Fruit fly (Drosophila melanogaster): ENCODE data around the gene CG13031.

CG13031 gene

DNA sequence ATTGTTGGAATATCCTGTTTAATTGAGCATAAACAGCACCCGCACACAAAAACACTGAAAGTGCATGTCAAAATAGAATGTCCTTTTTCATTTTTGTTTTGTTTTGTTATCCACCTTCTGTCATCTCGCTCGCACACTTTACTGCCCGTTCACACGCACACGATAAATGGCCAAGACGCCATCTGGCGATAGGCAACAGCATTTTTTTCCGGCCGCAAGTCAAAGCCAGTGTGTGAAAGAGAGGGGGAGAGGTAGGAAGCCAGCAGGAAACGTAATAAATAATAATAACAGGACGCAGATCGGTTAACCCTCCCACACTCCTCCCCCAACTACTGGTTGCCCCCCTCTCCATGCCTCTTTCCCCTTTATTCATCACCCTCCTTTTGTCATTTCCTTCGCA lies 45.2 kb downstream of the CG13031 start:
- no peak for TF ChIP-seq vri (GFP tag; optimal IDR thresholded peaks at IDR 0.05)
- TF ChIP-seq CG11762 (GFP tag; optimal IDR thresholded peaks at IDR 0.05; ENCODE audit: insufficient read depth): no peak
- TF ChIP-seq CG15336 (GFP tag; IDR thresholded peaks at IDR 0.05): 0 out of 2 replicates have a peak, but pooled peaks have one; percentile 7
- no peak for TF ChIP-seq Sox14 (GFP tag; optimal IDR thresholded peaks at IDR 0.05)
- peak; percentile 2 for TF ChIP-seq CG6276 (GFP tag; optimal IDR thresholded peaks at IDR 0.05)
- TF ChIP-seq salr (GFP tag; optimal IDR thresholded peaks at IDR 0.05): peak in 1 of 2 experiments; percentile 46
- no peak for TF ChIP-seq pdm3 (GFP tag; optimal IDR thresholded peaks at IDR 0.05)
- no peak for TF ChIP-seq CG3032 (tag; optimal IDR thresholded peaks at IDR 0.05)
- TF ChIP-seq Hr4 (GFP tag; optimal IDR thresholded peaks at IDR 0.05): no peak
- no peak for TF ChIP-seq CG4318 (GFP tag; optimal IDR thresholded peaks at IDR 0.05)
- TF ChIP-seq fd85E (GFP tag; optimal IDR thresholded peaks at IDR 0.05): no peak
- peak; percentile 58; the same call in 2 of the 3 replicates for TF ChIP-seq CG6163 (GFP tag; IDR thresholded peaks at IDR 0.05)
- no peak for TF ChIP-seq CG8632 (GFP tag; optimal IDR thresholded peaks at IDR 0.05)
- TF ChIP-seq cyc (GFP tag; optimal IDR thresholded peaks at IDR 0.05): no peak
- no peak for TF ChIP-seq Ets21C (GFP tag; optimal IDR thresholded peaks at IDR 0.05)
- TF ChIP-seq Lpt (GFP tag; optimal IDR thresholded peaks at IDR 0.05): no peak
- peak; percentile 64 for TF ChIP-seq Eip78C (GFP tag)
- no peak for TF ChIP-seq acj6 (GFP tag; optimal IDR thresholded peaks at IDR 0.05)
- TF ChIP-seq CG16779 (tag; optimal IDR thresholded peaks at IDR 0.05): no peak
- no peak for TF ChIP-seq achi (GFP tag; optimal IDR thresholded peaks at IDR 0.05)
- peak; percentile 23 for TF ChIP-seq CG6854 (GFP tag; optimal IDR thresholded peaks at IDR 0.05)
- TF ChIP-seq Sox102F (GFP tag; optimal IDR thresholded peaks at IDR 0.05): peak; percentile 11
- peak; percentile 16 for TF ChIP-seq CG7368 (GFP tag; optimal IDR thresholded peaks at IDR 0.05)
- no peak for TF ChIP-seq CG31627 (GFP tag; optimal IDR thresholded peaks at IDR 0.05)
- TF ChIP-seq CG9139 (GFP tag; optimal IDR thresholded peaks at IDR 0.05): peak; percentile 48
- no peak for TF ChIP-seq net (GFP tag; optimal IDR thresholded peaks at IDR 0.05)
- TF ChIP-seq ss (GFP tag; optimal IDR thresholded peaks at IDR 0.05): peak; percentile 74 to 88
- TF ChIP-seq dsx (GFP tag; optimal IDR thresholded peaks at IDR 0.05; ENCODE audit: poor library complexity, severe bottlenecking): peak; percentile 19
- TF ChIP-seq CG6808 (GFP tag; optimal IDR thresholded peaks at IDR 0.05): peak; percentile 60
- TF ChIP-seq Ets96B (tag; optimal IDR thresholded peaks at IDR 0.05): no peak
- TF ChIP-seq spab (GFP tag; optimal IDR thresholded peaks at IDR 0.05): no peak
- TF ChIP-seq CG8319 (GFP tag; optimal IDR thresholded peaks at IDR 0.05): no peak
- peak; percentile 54 for TF ChIP-seq CG3919 (GFP tag; optimal IDR thresholded peaks at IDR 0.05)
- no peak for TF ChIP-seq fd59A (GFP tag; optimal IDR thresholded peaks at IDR 0.05)
- TF ChIP-seq esn (GFP tag; optimal IDR thresholded peaks at IDR 0.05): no peak
- TF ChIP-seq fkh (GFP tag; optimal IDR thresholded peaks at IDR 0.05): no peak
- no peak for TF ChIP-seq topi (GFP tag; optimal IDR thresholded peaks at IDR 0.05)
- peak; percentile 4 for TF ChIP-seq CG6792 (GFP tag; optimal IDR thresholded peaks at IDR 0.05)
- TF ChIP-seq dac (GFP tag; optimal IDR thresholded peaks at IDR 0.05): no peak
- no peak for TF ChIP-seq Gug (GFP tag; IDR thresholded peaks at IDR 0.05)
- TF ChIP-seq Sox15 (GFP tag; optimal IDR thresholded peaks at IDR 0.05): no peak
- peak; percentile 32 for TF ChIP-seq Met (GFP tag; optimal IDR thresholded peaks at IDR 0.05)
- TF ChIP-seq lz (GFP tag; optimal IDR thresholded peaks at IDR 0.05): no peak
- no peak for TF ChIP-seq OdsH (GFP tag; optimal IDR thresholded peaks at IDR 0.05)
- no peak for TF ChIP-seq Blimp-1 (GFP tag; optimal IDR thresholded peaks at IDR 0.05)
- peak; percentile 2 for TF ChIP-seq CG10669 (GFP tag; optimal IDR thresholded peaks at IDR 0.05)
- no peak for TF ChIP-seq CG34406 (GFP tag; optimal IDR thresholded peaks at IDR 0.05)
- TF ChIP-seq eg (GFP tag; IDR thresholded peaks at IDR 0.05): peak; percentile 36; the same call in 1 of the 3 replicates
- no peak for TF ChIP-seq CG10631 (GFP tag; optimal IDR thresholded peaks at IDR 0.05)
- TF ChIP-seq svp (GFP tag): no peak
- TF ChIP-seq Hr39 (GFP tag; optimal IDR thresholded peaks at IDR 0.05): no peak
- TF ChIP-seq Eip75B (GFP tag; optimal IDR thresholded peaks at IDR 0.05): no peak
- no peak for TF ChIP-seq CG32006 (GFP tag; optimal IDR thresholded peaks at IDR 0.05)
